Worm (Caenorhabditis elegans) whole organism, L2 larva: ENCODE results near the gene srh-183.

ENCODE experiments used
- R02D3.7 ChIP-seq: fragments of 150-350 bp; optimal IDR thresholded peaks from 2 replicates; lab custom pipeline; 2014; ENCODE audit warnings: missing biosample characterization, missing genetic modification characterization
- ama-1 ChIP-seq: fragments of 150-350 bp; optimal IDR thresholded peaks from 2 replicates; lab custom pipeline; 2018; ENCODE audit warnings: inconsistent platforms
- blmp-1 ChIP-seq: sonication (generic microtip); optimal IDR thresholded peaks from 2 replicates; lab custom pipeline; 2017; ENCODE audit warnings: missing genetic modification characterization, mild to moderate bottlenecking, missing compliant biosample characterization, antibody characterized with exemption, moderate library complexity; ENCODE audit not compliant: insufficient read depth
- ceh-16 ChIP-seq: fragments of 150-350 bp; optimal IDR thresholded peaks from 2 replicates; lab custom pipeline; 2014; ENCODE audit warnings: missing biosample characterization, missing genetic modification characterization
- elt-3 ChIP-seq: sonication (generic microtip); optimal IDR thresholded peaks from 2 replicates; lab custom pipeline; 2017; ENCODE audit warnings: missing biosample characterization, missing genetic modification characterization
- lin-39 ChIP-seq: fragments of 150-350 bp; optimal IDR thresholded peaks from 2 replicates; lab custom pipeline; 2014; ENCODE audit warnings: missing biosample characterization, missing genetic modification reagents, missing genetic modification characterization
- lsy-2 ChIP-seq, 2 experiments: fragments of 150-350 bp in 1 of 2; sonication (generic microtip) in 1 of 2; optimal IDR thresholded peaks; 2 replicates each; lab custom pipeline; 2014 to 2017; ENCODE audit warnings: missing biosample characterization in 2 of 2, missing genetic modification characterization in 2 of 2
- nhr-12 ChIP-seq: fragments of 150-350 bp; optimal IDR thresholded peaks from 2 replicates; lab custom pipeline; 2014; ENCODE audit warnings: missing biosample characterization, missing genetic modification characterization
- snpc-4 ChIP-seq: fragments of 150-350 bp; optimal IDR thresholded peaks from 2 replicates; lab custom pipeline; 2014; ENCODE audit warnings: missing biosample characterization, missing genetic modification characterization
- unc-39 ChIP-seq: fragments of 150-350 bp; optimal IDR thresholded peaks from 2 replicates; lab custom pipeline; 2014; ENCODE audit warnings: missing biosample characterization, missing genetic modification characterization
- unc-62 ChIP-seq: fragments of 150-350 bp; optimal IDR thresholded peaks from 2 replicates; lab custom pipeline; 2014; ENCODE audit warnings: missing biosample characterization, missing genetic modification reagents, missing genetic modification characterization
- ztf-11 ChIP-seq: sonication (generic microtip); optimal IDR thresholded peaks from 2 replicates; lab custom pipeline; 2017; ENCODE audit warnings: missing biosample characterization, missing genetic modification characterization

DNA sequence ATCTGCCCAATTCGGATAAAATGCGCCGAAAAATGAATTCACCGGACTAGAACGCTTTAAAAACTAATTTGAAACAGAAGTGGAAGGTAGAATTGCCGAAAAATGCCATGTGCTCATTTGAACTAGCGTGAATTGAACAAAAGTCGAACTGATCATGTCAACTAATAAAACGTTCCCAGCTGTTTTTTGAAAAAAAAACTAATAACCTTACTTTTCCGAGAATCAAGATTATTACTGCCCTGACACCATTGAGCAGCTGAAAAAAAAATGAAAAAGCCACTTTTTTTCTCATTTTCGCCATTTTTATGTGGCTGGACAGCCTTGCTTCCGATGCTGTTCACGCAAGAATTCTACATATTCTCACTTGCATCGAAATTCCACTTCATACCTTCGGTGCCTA is 5.1 kb downstream of the srh-183 start, which contains the start of gene srh-173:
- TF ChIP-seq ceh-16: no peak
- TF ChIP-seq lin-39 (tag; lab: Kevin White, UChicago): no peak
- TF ChIP-seq ztf-11: no peak
- TF ChIP-seq lsy-2 (tag; optimal IDR thresholded peaks at IDR 0.05; lab: Kevin White, UChicago): no peak
- no peak for TF ChIP-seq snpc-4 (tag; lab: Kevin White, UChicago)
- no peak for TF ChIP-seq unc-62 (GFP tag; lab: Kevin White, UChicago)
- TF ChIP-seq unc-39 (tag; lab: Kevin White, UChicago): no peak
- no peak for TF ChIP-seq ama-1
- TF ChIP-seq nhr-12: no peak
- no peak for TF ChIP-seq blmp-1 (tag; lab: Kevin White, UChicago)
- no peak for TF ChIP-seq R02D3.7
- no peak for TF ChIP-seq elt-3 (tag; lab: Kevin White, UChicago)
